Fruit fly (Drosophila melanogaster) whole organism, embryonic: Measurements from ENCODE around the gene dome.

Experiments
- ATbp ChIP-seq: fragments of 200-800 bp; sonication (Bioruptor generic); optimal IDR thresholded peaks from 2 replicates; lab custom pipeline; 2017; ENCODE audit warnings: missing biosample characterization, mild to moderate bottlenecking, missing genetic modification characterization, missing genetic modification reagents
- Bdp1 ChIP-seq: fragments of 200-800 bp; sonication (Bioruptor generic); optimal IDR thresholded peaks from 3 replicates; lab custom pipeline; 2016; ENCODE audit warnings: missing biosample characterization, missing genetic modification characterization
- CG10209 ChIP-seq: fragments of 200-800 bp; sonication (Bioruptor generic); optimal IDR thresholded peaks from 3 replicates; lab custom pipeline; 2017; ENCODE audit warnings: missing biosample characterization, mild to moderate bottlenecking, missing genetic modification characterization, missing genetic modification reagents
- CG1024 ChIP-seq: fragments of 200-800 bp; sonication (Bioruptor generic); IDR thresholded peaks from 2 replicates; pipeline ENCODE4 v1.3.6; 2022; ENCODE audit warnings: missing biosample characterization, missing genetic modification characterization
- CG10543 ChIP-seq: fragments of 200-800 bp; sonication (Bioruptor generic); optimal IDR thresholded peaks from 3 replicates; lab custom pipeline; 2017; ENCODE audit warnings: missing biosample characterization, mild to moderate bottlenecking, missing genetic modification characterization, moderate library complexity
- CG11456 ChIP-seq: fragments of 200-800 bp; sonication (Bioruptor generic); IDR thresholded peaks from 3 replicates; pipeline ENCODE4 v1.3.6; 2022; ENCODE audit warnings: missing biosample characterization, missing genetic modification characterization
- CG12155 ChIP-seq: fragments of 200-800 bp; sonication (Bioruptor generic); optimal IDR thresholded peaks from 3 replicates; lab custom pipeline; 2016; ENCODE audit warnings: missing biosample characterization, missing genetic modification characterization
- CG15479 ChIP-seq: fragments of 200-800 bp; sonication (Bioruptor generic); optimal IDR thresholded peaks from 3 replicates; lab custom pipeline; 2019; ENCODE audit warnings: missing biosample characterization, mild to moderate bottlenecking, missing genetic modification characterization, moderate library complexity
- CG15514 ChIP-seq: fragments of 200-800 bp; sonication (Bioruptor generic); optimal IDR thresholded peaks from 3 replicates; lab custom pipeline; 2017; ENCODE audit warnings: missing biosample characterization, missing genetic modification characterization, mild to moderate bottlenecking, moderate library complexity, missing genetic modification reagents
- CG15696 ChIP-seq: fragments of 200-800 bp; sonication (Bioruptor generic); optimal IDR thresholded peaks from 2 replicates; lab custom pipeline; 2019; ENCODE audit warnings: missing biosample characterization, mild to moderate bottlenecking, missing genetic modification characterization, moderate library complexity
- CG16863 ChIP-seq: fragments of 200-800 bp; sonication (Bioruptor generic); optimal IDR thresholded peaks from 3 replicates; lab custom pipeline; 2016; ENCODE audit warnings: missing biosample characterization, missing genetic modification characterization
- CG17568 ChIP-seq: fragments of 200-800 bp; sonication (Bioruptor generic); optimal IDR thresholded peaks from 2 replicates; lab custom pipeline; 2018; ENCODE audit warnings: missing biosample characterization, mild to moderate bottlenecking, missing genetic modification characterization, moderate library complexity
- CG2129 ChIP-seq: fragments of 200-800 bp; sonication (Bioruptor generic); IDR thresholded peaks from 2 replicates; pipeline ENCODE4 v1.3.6; 2022; ENCODE audit warnings: missing biosample characterization, missing genetic modification characterization; ENCODE audit not compliant: partially characterized antibody
- CG2199 ChIP-seq: fragments of 200-800 bp; sonication (Bioruptor generic); IDR thresholded peaks from 3 replicates; pipeline ENCODE4 v1.3.6; 2022; ENCODE audit warnings: missing biosample characterization, missing genetic modification characterization
- CG2875 ChIP-seq: fragments of 200-800 bp; sonication (Bioruptor generic); optimal IDR thresholded peaks from 2 replicates; lab custom pipeline; 2017; ENCODE audit warnings: missing biosample characterization, mild to moderate bottlenecking, missing genetic modification characterization, missing genetic modification reagents
- CG30020 ChIP-seq: fragments of 200-800 bp; optimal IDR thresholded peaks from 2 replicates; lab custom pipeline; 2019; ENCODE audit warnings: missing biosample characterization, mild to moderate bottlenecking, missing genetic modification characterization, moderate library complexity
- CG31441 ChIP-seq: fragments of 200-800 bp; sonication (Bioruptor generic); IDR thresholded peaks from 2 replicates; pipeline ENCODE4 v1.3.6; 2022; ENCODE audit warnings: missing biosample characterization, missing genetic modification characterization
- CG33557 ChIP-seq: fragments of 200-800 bp; sonication (Bioruptor generic); optimal IDR thresholded peaks from 2 replicates; lab custom pipeline; 2019; ENCODE audit warnings: missing biosample characterization, mild to moderate bottlenecking, missing genetic modification characterization, moderate library complexity
- CG6175 ChIP-seq: fragments of 200-800 bp; sonication (Bioruptor generic); IDR thresholded peaks from 3 replicates; pipeline ENCODE4 v1.3.6; 2022; ENCODE audit warnings: missing biosample characterization, missing genetic modification characterization
- CG7357 ChIP-seq: fragments of 200-800 bp; sonication (Bioruptor generic); IDR thresholded peaks from 3 replicates; pipeline ENCODE4 v1.3.6; 2022; ENCODE audit warnings: missing biosample characterization, missing genetic modification characterization
- CG8478 ChIP-seq: fragments of >200 bp; optimal IDR thresholded peaks from 2 replicates; lab custom pipeline; 2018
- Dip2 ChIP-seq: fragments of 200-800 bp; sonication (Bioruptor generic); IDR thresholded peaks from 2 replicates; pipeline ENCODE4 v1.3.6; 2022; ENCODE audit warnings: missing biosample characterization, missing genetic modification characterization
- Dip3 ChIP-seq: fragments of 200-800 bp; sonication (Bioruptor generic); optimal IDR thresholded peaks from 3 replicates; lab custom pipeline; 2016; ENCODE audit warnings: missing biosample characterization, missing genetic modification characterization
- Elba2 ChIP-seq: fragments of 200-800 bp; sonication (Bioruptor generic); optimal IDR thresholded peaks from 3 replicates; lab custom pipeline; 2016; ENCODE audit warnings: missing biosample characterization, missing genetic modification characterization
- GATAe ChIP-seq: fragments of 200-800 bp; sonication (Bioruptor generic); conservative IDR thresholded peaks from 2 replicates; pipeline ENCODE4 v1.3.6; 2022; ENCODE audit warnings: missing biosample characterization, missing genetic modification characterization
- HHEX ChIP-seq: fragments of 200-800 bp; sonication (Bioruptor generic); optimal IDR thresholded peaks from 3 replicates; lab custom pipeline; 2017; ENCODE audit warnings: missing biosample characterization, mild to moderate bottlenecking, missing genetic modification characterization, missing genetic modification reagents
- HLH3B ChIP-seq: fragments of 200-800 bp; sonication (Bioruptor generic); IDR thresholded peaks from 2 replicates; pipeline ENCODE4 v1.3.6; 2022; ENCODE audit warnings: missing biosample characterization, missing genetic modification characterization
- HLHmδ ChIP-seq: fragments of 200-800 bp; sonication (Bioruptor generic); optimal IDR thresholded peaks from 2 replicates; lab custom pipeline; 2018; ENCODE audit warnings: missing biosample characterization, mild to moderate bottlenecking, missing genetic modification characterization, moderate library complexity
- Hr51 ChIP-seq, 2 experiments: fragments of 200-800 bp; sonication (Bioruptor generic); optimal IDR thresholded peaks; 2 replicates in 1 of 2; 3 replicates in 1 of 2; lab custom pipeline; 2016 to 2018; ENCODE audit warnings: missing biosample characterization in 2 of 2, missing genetic modification characterization in 2 of 2, mild to moderate bottlenecking in 1 of 2, moderate library complexity in 1 of 2
- Hsf ChIP-seq: fragments of 200-800 bp; sonication (Bioruptor generic); optimal IDR thresholded peaks from 3 replicates; lab custom pipeline; 2016; ENCODE audit warnings: missing biosample characterization, missing genetic modification characterization
- Med ChIP-seq: fragments of 200-800 bp; sonication (Bioruptor generic); peaks from one replicate; lab custom pipeline; 2016; ENCODE audit warnings: missing biosample characterization, missing genetic modification characterization, mild to moderate bottlenecking, inconsistent platforms, moderate library complexity
- Myb ChIP-seq: fragments of 200-800 bp; sonication (Bioruptor generic); optimal IDR thresholded peaks from 2 replicates; lab custom pipeline; 2016; ENCODE audit warnings: missing biosample characterization, missing genetic modification characterization
- NFAT ChIP-seq: fragments of 200-800 bp; sonication (Bioruptor generic); IDR thresholded peaks from 2 replicates; pipeline ENCODE4 v1.3.6; 2022; ENCODE audit warnings: missing biosample characterization, missing genetic modification characterization
- NK7.1 ChIP-seq: fragments of 200-800 bp; sonication (Bioruptor generic); optimal IDR thresholded peaks from 3 replicates; lab custom pipeline; 2016; ENCODE audit warnings: missing biosample characterization, missing genetic modification characterization
- Nf-YC ChIP-seq: fragments of 200-800 bp; optimal IDR thresholded peaks from 3 replicates; lab custom pipeline; 2019; ENCODE audit warnings: missing biosample characterization, mild to moderate bottlenecking, missing genetic modification characterization, moderate library complexity
- Trl ChIP-seq, 3 experiments: fragments of >200 bp in 2 of 3; fragments of 200-800 bp in 1 of 3; sonication (Bioruptor generic) in 1 of 3; optimal IDR thresholded peaks; 2 replicates in 1 of 3; 3 replicates in 2 of 3; lab custom pipeline; 2016 to 2017; ENCODE audit warnings: missing biosample characterization in 1 of 3, missing genetic modification characterization in 1 of 3
- al ChIP-seq: fragments of 200-800 bp; sonication (Bioruptor generic); IDR thresholded peaks from 2 replicates; pipeline ENCODE4 v1.3.6; 2022; ENCODE audit warnings: missing biosample characterization, missing genetic modification characterization
- cas ChIP-seq: fragments of 200-800 bp; sonication (Bioruptor generic); IDR thresholded peaks from 2 replicates; pipeline ENCODE4 v1.3.6; 2022; ENCODE audit warnings: missing biosample characterization, missing genetic modification characterization
- crol ChIP-seq: fragments of 200-800 bp; sonication (Bioruptor generic); IDR thresholded peaks from 2 replicates; pipeline ENCODE4 v1.3.6; 2022; ENCODE audit warnings: missing biosample characterization, missing genetic modification characterization
- gfzf ChIP-seq: fragments of 200-800 bp; sonication (Bioruptor generic); optimal IDR thresholded peaks from 2 replicates; lab custom pipeline; 2016; ENCODE audit warnings: missing biosample characterization, mild to moderate bottlenecking, missing genetic modification characterization, moderate library complexity
- luna ChIP-seq: fragments of 200-800 bp; sonication (Bioruptor generic); optimal IDR thresholded peaks from 2 replicates; lab custom pipeline; 2016; ENCODE audit warnings: missing biosample characterization, missing genetic modification characterization
- nmo ChIP-seq: fragments of 200-800 bp; sonication (Bioruptor generic); optimal IDR thresholded peaks from 2 replicates; lab custom pipeline; 2018; ENCODE audit warnings: missing biosample characterization, mild to moderate bottlenecking, missing genetic modification characterization, moderate library complexity
- org-1 ChIP-seq: fragments of 200-800 bp; sonication (Bioruptor generic); optimal IDR thresholded peaks from 2 replicates; lab custom pipeline; 2017; ENCODE audit warnings: missing biosample characterization, missing genetic modification characterization
- sd ChIP-seq: fragments of 200-800 bp; sonication (Bioruptor generic); optimal IDR thresholded peaks from 3 replicates; lab custom pipeline; 2018; ENCODE audit warnings: missing biosample characterization, mild to moderate bottlenecking, missing genetic modification characterization, moderate library complexity
- seq ChIP-seq: fragments of 200-800 bp; sonication (Bioruptor generic); IDR thresholded peaks from 2 replicates; pipeline ENCODE4 v1.3.6; 2022; ENCODE audit warnings: missing biosample characterization, missing genetic modification characterization
- sug ChIP-seq: fragments of 200-800 bp; optimal IDR thresholded peaks from 2 replicates; lab custom pipeline; 2019; ENCODE audit warnings: missing biosample characterization, mild to moderate bottlenecking, missing genetic modification characterization, moderate library complexity
- trem ChIP-seq: fragments of 200-800 bp; optimal IDR thresholded peaks from 3 replicates; lab custom pipeline; 2019; ENCODE audit warnings: missing biosample characterization, mild to moderate bottlenecking, missing genetic modification characterization, moderate library complexity
- ttk ChIP-seq: fragments of 200-800 bp; sonication (Bioruptor generic); IDR thresholded peaks from 2 replicates; pipeline ENCODE4 v2.1.2; 2022; ENCODE audit warnings: missing biosample characterization, missing genetic modification characterization
- wek ChIP-seq: fragments of 200-800 bp; sonication (Bioruptor generic); optimal IDR thresholded peaks from 3 replicates; lab custom pipeline; 2018; ENCODE audit warnings: missing biosample characterization, mild to moderate bottlenecking, missing genetic modification characterization, moderate library complexity
- zfh1 ChIP-seq: fragments of 200-800 bp; sonication (Bioruptor generic); IDR thresholded peaks from 3 replicates; pipeline ENCODE4 v1.3.6; 2022; ENCODE audit warnings: missing biosample characterization, missing genetic modification characterization

dome gene

dm6 chrX:19697255-19697877, 14.0 kb upstream of the dome start (continued):
- TF ChIP-seq Nf-YC (peak; percentile 93), sug (tag; lab: Kevin White, UChicago) (peak; percentile 45), CG16863 (GFP tag; lab: Kevin White, UChicago) (peak; percentile 1), CG2875 (peak; percentile 18), nmo (GFP tag; lab: Kevin White, UChicago) (no peak), HLH3B (GFP tag; lab: Robert Waterston, UW) (peak; percentile 26; the same call in 1 of the 2 replicates), Dip3 (GFP tag; lab: Kevin White, UChicago) (no peak), Trl (optimal IDR thresholded peaks at IDR 0.05; lab: Kevin White, UChicago) (peak in 1 of 2 experiments; percentile 10), Trl (GFP tag; optimal IDR thresholded peaks at IDR 0.05; lab: Kevin White, UChicago) (no peak), CG6175 (GFP tag; lab: Robert Waterston, UW) (no peak), crol (GFP tag; lab: Robert Waterston, UW) (peak; percentile 74), zfh1 (GFP tag; lab: Robert Waterston, UW) (0 out of 3 replicates have a peak, but pooled peaks have one; percentile 27), cas (GFP tag; lab: Robert Waterston, UW) (no peak), CG7357 (GFP tag; lab: Robert Waterston, UW) (no peak), CG15696 (peak; percentile 44), seq (GFP tag; lab: Robert Waterston, UW) (no peak), HLHmδ (GFP tag; lab: Kevin White, UChicago) (peak; percentile 39), CG8478 (peak; percentile 92), Hsf (GFP tag; lab: Kevin White, UChicago) (no peak), CG33557 (GFP tag; lab: Kevin White, UChicago) (peak; percentile 17), CG10543 (GFP tag; lab: Kevin White, UChicago) (peak; percentile 42), Hr51 (GFP tag; optimal IDR thresholded peaks at IDR 0.05; lab: Kevin White, UChicago) (peak in 1 of 2 experiments; percentile 11), CG10209 (GFP tag; lab: Kevin White, UChicago) (peak; percentile 3), Elba2 (GFP tag; lab: Kevin White, UChicago) (peak; percentile 76), CG12155 (peak; percentile 52), Med (GFP tag; lab: Kevin White, UChicago) (peak; percentile 61), ATbp (GFP tag; lab: Kevin White, UChicago) (peak; percentile 23), CG15479 (GFP tag; lab: Kevin White, UChicago) (peak; percentile 62), org-1 (GFP tag; lab: Kevin White, UChicago) (no peak), GATAe (GFP tag; lab: Robert Waterston, UW) (0 out of 2 replicates have a peak, but pooled peaks have one; percentile 22), Bdp1 (GFP tag; lab: Kevin White, UChicago) (peak; percentile 11), wek (peak; percentile 40), CG2199 (GFP tag; lab: Robert Waterston, UW) (0 out of 3 replicates have a peak, but pooled peaks have one; percentile 15)

- TF ChIP-seq NFAT (GFP tag; lab: Robert Waterston, UW) (0 out of 2 replicates have a peak, but pooled peaks have one; percentile 16), trem (tag; lab: Kevin White, UChicago) (peak; percentile 19), CG2129 (no peak), sd (tag; lab: Kevin White, UChicago) (peak; percentile 2), HHEX (GFP tag; lab: Kevin White, UChicago) (no peak), al (GFP tag; lab: Robert Waterston, UW) (no peak), ttk (no peak), NK7.1 (no peak), CG31441 (no peak), CG30020 (peak; percentile 22), Myb (GFP tag; lab: Kevin White, UChicago) (peak; percentile 4), CG12155 (peak; percentile 96), CG15514 (GFP tag; lab: Kevin White, UChicago) (peak; percentile 42), Dip2 (GFP tag; lab: Robert Waterston, UW) (no peak), CG11456 (GFP tag; lab: Robert Waterston, UW) (peak; percentile 20; the same call in 1 of the 3 replicates), CG17568 (GFP tag; lab: Kevin White, UChicago) (no peak), gfzf (GFP tag; lab: Kevin White, UChicago) (peak; percentile 58), CG1024 (GFP tag; lab: Robert Waterston, UW) (peak; percentile 30; the same call in 1 of the 2 replicates), luna (GFP tag; lab: Kevin White, UChicago) (no peak)
These were observed 13.5 kb upstream of the dome start, which contains the start of gene Cdc42 for dm6 chrX:19696845-19697244. Gene Cdc42 (plus strand): TSS chrX:19697091.
